Worm (Caenorhabditis elegans): ENCODE measurements around the gene Y102E9.3.

DNA sequence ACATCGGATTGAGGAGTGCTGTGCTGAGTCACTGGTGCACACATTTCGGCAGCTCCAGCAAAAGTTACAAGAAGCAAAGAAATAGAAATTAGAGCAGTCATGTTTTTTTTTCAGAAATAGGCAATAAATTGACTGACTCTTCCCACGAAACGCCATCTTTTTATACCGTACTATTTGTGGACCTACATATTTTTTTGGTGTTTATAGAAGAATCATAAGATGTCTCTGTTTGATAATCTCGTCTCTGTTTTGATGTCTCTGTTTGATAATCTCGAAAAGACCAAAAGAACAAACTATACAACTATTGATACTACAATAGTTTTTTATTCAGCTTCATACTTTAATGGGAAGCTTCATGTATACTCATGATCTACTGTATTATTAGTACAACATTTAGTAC, at the start of gene Y102E9.3:
- TF ChIP-seq madf-9 (GFP tag; conservative IDR thresholded peaks at IDR 0.05) (no peak), jun-1 (tag; optimal IDR thresholded peaks at IDR 0.05) (no peak), ces-1 (GFP tag; optimal IDR thresholded peaks at IDR 0.05) (no peak), R02D3.7 (tag; optimal IDR thresholded peaks at IDR 0.05) (no peak), nhr-77 (tag; optimal IDR thresholded peaks at IDR 0.05) (no peak), ama-1 (optimal IDR thresholded peaks at IDR 0.05) (no peak), ceh-20 (GFP tag; IDR thresholded peaks at IDR 0.05) (no peak), sdz-12 (GFP tag; optimal IDR thresholded peaks at IDR 0.05) (no peak), dpl-1 (GFP tag; optimal IDR thresholded peaks at IDR 0.05) (no peak), zag-1 (tag; optimal IDR thresholded peaks at IDR 0.05) (no peak), lir-3 (tag; optimal IDR thresholded peaks at IDR 0.05) (no peak)
